Worm (Caenorhabditis elegans) whole organism, L4 larva: ENCODE measurements around the gene sdz-24.
A peak's percentile ranks its signal among the peaks of the same experiment; 100 is the strongest.

ENCODE experiments used
- F26F4.8 ChIP-seq: fragments of 200-800 bp; sonication (Bioruptor generic); conservative IDR thresholded peaks from 2 replicates; pipeline ENCODE4 v1.3.6; 2022; ENCODE audit warnings: missing genetic modification characterization, missing compliant biosample characterization
- T20F7.1 ChIP-seq: fragments of 200-800 bp; sonication (Bioruptor generic); optimal IDR thresholded peaks from 2 replicates; lab custom pipeline; 2018; ENCODE audit warnings: mild to moderate bottlenecking, missing genetic modification characterization, missing compliant biosample characterization
- Y48G9A.11 ChIP-seq: fragments of 200-800 bp; sonication (Bioruptor generic); IDR thresholded peaks from 2 replicates; pipeline ENCODE4 v1.3.6; 2022; ENCODE audit warnings: missing genetic modification reagents, missing genetic modification characterization, missing compliant biosample characterization
- Y75B8A.6 ChIP-seq: fragments of 200-800 bp; sonication (Bioruptor generic); IDR thresholded peaks from 2 replicates; pipeline ENCODE4 v1.3.6; 2022; ENCODE audit warnings: missing genetic modification reagents, missing genetic modification characterization, missing compliant biosample characterization
- daf-16 ChIP-seq, 3 experiments: sonication (generic microtip); optimal IDR thresholded peaks; 2 replicates each; lab custom pipeline; 2016 to 2017; ENCODE audit warnings: missing genetic modification characterization in 3 of 3, missing genetic modification reagents in 3 of 3, mild to moderate bottlenecking in 2 of 3, missing compliant biosample characterization in 2 of 3, missing biosample characterization in 1 of 3, moderate library complexity in 1 of 3
- dve-1 ChIP-seq: sonication (generic microtip); optimal IDR thresholded peaks from 2 replicates; lab custom pipeline; 2017; ENCODE audit warnings: antibody characterized with exemption, mild to moderate bottlenecking, missing genetic modification characterization, missing compliant biosample characterization; ENCODE audit not compliant: insufficient read depth
- fos-1 ChIP-seq: fragments of 150-350 bp; optimal IDR thresholded peaks from 2 replicates; lab custom pipeline; 2014; ENCODE audit warnings: missing biosample characterization, missing genetic modification characterization
- hlh-11 ChIP-seq: fragments of 200-800 bp; sonication (Bioruptor generic); optimal IDR thresholded peaks from 2 replicates; lab custom pipeline; 2018; ENCODE audit warnings: mild to moderate bottlenecking, missing genetic modification characterization, missing compliant biosample characterization
- hlh-30 ChIP-seq: sonication (generic microtip); optimal IDR thresholded peaks from 2 replicates; lab custom pipeline; 2017; ENCODE audit warnings: antibody characterized with exemption, mild to moderate bottlenecking, missing genetic modification characterization, missing compliant biosample characterization; ENCODE audit not compliant: insufficient read depth
- lin-29 ChIP-seq: fragments of 200-800 bp; sonication (Bioruptor generic); IDR thresholded peaks from 2 replicates; pipeline ENCODE4 v1.3.6; 2022; ENCODE audit warnings: missing genetic modification reagents, missing genetic modification characterization, missing compliant biosample characterization
- lin-38 ChIP-seq: fragments of 200-800 bp; sonication (Bioruptor generic); IDR thresholded peaks from 2 replicates; pipeline ENCODE4 v1.3.6; 2022; ENCODE audit warnings: missing genetic modification reagents, missing genetic modification characterization, missing compliant biosample characterization
- madf-5 ChIP-seq, 2 experiments: fragments of 200-800 bp; sonication (Bioruptor generic); IDR thresholded peaks; 2 replicates each; pipeline ENCODE4 v1.3.6; 2022; ENCODE audit warnings: missing compliant biosample characterization in 2 of 2, missing genetic modification characterization in 2 of 2
- mep-1 ChIP-seq: fragments of 150-350 bp; sonication (generic microtip); optimal IDR thresholded peaks from 3 replicates; lab custom pipeline; 2014; ENCODE audit warnings: missing biosample characterization, missing genetic modification characterization
- mes-2 ChIP-seq: sonication (generic microtip); optimal IDR thresholded peaks from 2 replicates; lab custom pipeline; 2016; ENCODE audit warnings: missing genotype, mild to moderate bottlenecking, missing genetic modification characterization, missing compliant biosample characterization; ENCODE audit not compliant: poor library complexity, severe bottlenecking
- mxl-3 ChIP-seq: fragments of 200-800 bp; sonication (Bioruptor generic); optimal IDR thresholded peaks from 2 replicates; lab custom pipeline; 2018; ENCODE audit warnings: mild to moderate bottlenecking, missing genetic modification characterization, missing compliant biosample characterization
- nhr-111 ChIP-seq: fragments of 200-800 bp; sonication (Bioruptor generic); optimal IDR thresholded peaks from 2 replicates; lab custom pipeline; 2018; ENCODE audit warnings: mild to moderate bottlenecking, missing genetic modification characterization, missing compliant biosample characterization
- nhr-28 ChIP-seq: fragments of 150-350 bp; optimal IDR thresholded peaks from 2 replicates; lab custom pipeline; 2014; ENCODE audit warnings: missing biosample characterization, missing genetic modification characterization
- nhr-77 ChIP-seq: fragments of 150-350 bp; optimal IDR thresholded peaks from 2 replicates; lab custom pipeline; 2014; ENCODE audit warnings: missing biosample characterization, missing genetic modification characterization
- zip-2 ChIP-seq: fragments of 150-350 bp; optimal IDR thresholded peaks from 2 replicates; lab custom pipeline; 2014; ENCODE audit warnings: missing biosample characterization, missing genetic modification characterization

sdz-24 gene

ce11 chrII:701371-702139, 43.1 kb downstream of the sdz-24 start, which contains the start of gene thoc-1:
thoc-1 (plus strand) TSS chrII:702107.
- TF ChIP-seq hlh-11 (tag; lab: Kevin White, UChicago) (no peak), Y48G9A.11 (GFP tag; lab: Robert Waterston, UW) (0 out of 2 replicates have a peak, but pooled peaks have one; percentile 19), T20F7.1 (GFP tag; lab: Kevin White, UChicago) (peak; percentile 93), nhr-111 (GFP tag; lab: Kevin White, UChicago) (no peak), fos-1 (no peak), Y75B8A.6 (GFP tag; lab: Robert Waterston, UW) (no peak), lin-38 (GFP tag; lab: Robert Waterston, UW) (no peak), F26F4.8 (GFP tag; lab: Robert Waterston, UW) (no peak), madf-5 (GFP tag; IDR thresholded peaks at IDR 0.05; lab: Robert Waterston, UW) (no peak), daf-16 (GFP tag; optimal IDR thresholded peaks at IDR 0.05; lab: Kevin White, UChicago) (no peak), daf-16 (tag; optimal IDR thresholded peaks at IDR 0.05; lab: Kevin White, UChicago) (peak; percentile 3), nhr-77 (no peak)

- TF ChIP-seq nhr-111 (GFP tag; lab: Kevin White, UChicago) (no peak), mep-1 (no peak), dve-1 (tag; lab: Kevin White, UChicago) (no peak), mxl-3 (GFP tag; lab: Kevin White, UChicago) (no peak), hlh-30 (tag; lab: Kevin White, UChicago) (no peak), nhr-28 (tag; lab: Kevin White, UChicago) (no peak), lin-29 (GFP tag; lab: Robert Waterston, UW) (no peak), zip-2 (tag; lab: Kevin White, UChicago) (no peak), mes-2 (tag; lab: Kevin White, UChicago) (no peak)
These were observed 50.6 kb downstream of the sdz-24 start, which contains the start of gene T02H6.1 for ce11 chrII:709081-709480. T02H6.1 (plus strand) TSS chrII:709381.
